Fruit fly (Drosophila melanogaster) whole organism, embryonic: ENCODE results near the gene Gale.
A peak's percentile ranks its signal among the peaks of the same experiment; 100 is the strongest.

Experiments used
- Adf1 ChIP-seq: fragments of 200-800 bp; sonication (Bioruptor generic); IDR thresholded peaks from 2 replicates; pipeline ENCODE4 v1.3.6; 2022; ENCODE audit warnings: missing biosample characterization, missing genetic modification characterization
- Asciz ChIP-seq: fragments of 200-800 bp; sonication (Bioruptor generic); optimal IDR thresholded peaks from 2 replicates; lab custom pipeline; 2017; ENCODE audit warnings: missing biosample characterization, mild to moderate bottlenecking, missing genetic modification characterization, missing genetic modification reagents
- B-H2 ChIP-seq: fragments of 200-800 bp; sonication (Bioruptor generic); optimal IDR thresholded peaks from 2 replicates; lab custom pipeline; 2018; ENCODE audit warnings: missing biosample characterization, mild to moderate bottlenecking, missing genetic modification characterization
- Blimp-1 ChIP-seq: fragments of 200-800 bp; sonication (Bioruptor generic); optimal IDR thresholded peaks from 3 replicates; lab custom pipeline; 2018; ENCODE audit warnings: missing biosample characterization, missing genetic modification characterization, mild to moderate bottlenecking, moderate library complexity, missing genetic modification reagents
- CG11504 ChIP-seq: fragments of 200-800 bp; sonication (Bioruptor generic); optimal IDR thresholded peaks from 3 replicates; lab custom pipeline; 2019; ENCODE audit warnings: missing biosample characterization, mild to moderate bottlenecking, missing genetic modification characterization, moderate library complexity
- CG11723 ChIP-seq: fragments of 200-800 bp; sonication (Bioruptor generic); optimal IDR thresholded peaks from 2 replicates; lab custom pipeline; 2017; ENCODE audit warnings: missing biosample characterization, mild to moderate bottlenecking, missing genetic modification characterization
- CG12942 ChIP-seq: fragments of 200-800 bp; sonication (Bioruptor generic); optimal IDR thresholded peaks from 3 replicates; lab custom pipeline; 2016; ENCODE audit warnings: missing biosample characterization, missing genetic modification characterization
- CG13775 ChIP-seq: fragments of 200-800 bp; sonication (Bioruptor generic); optimal IDR thresholded peaks from 3 replicates; lab custom pipeline; 2017; ENCODE audit warnings: missing biosample characterization, mild to moderate bottlenecking, missing genetic modification characterization
- CG14014 ChIP-seq: fragments of 200-800 bp; sonication (Bioruptor generic); IDR thresholded peaks from 2 replicates; pipeline ENCODE4 v1.3.6; 2022; ENCODE audit warnings: missing biosample characterization, missing genetic modification characterization
- CG14441 ChIP-seq: fragments of 200-800 bp; sonication (Bioruptor generic); IDR thresholded peaks from 2 replicates; pipeline ENCODE4 v1.3.6; 2022; ENCODE audit warnings: missing biosample characterization, missing genetic modification characterization
- CG17802 ChIP-seq: fragments of 200-800 bp; sonication (Bioruptor generic); optimal IDR thresholded peaks from 2 replicates; lab custom pipeline; 2018; ENCODE audit warnings: missing biosample characterization, mild to moderate bottlenecking, missing genetic modification characterization, moderate library complexity
- CG18764 ChIP-seq: fragments of 200-800 bp; sonication (Bioruptor generic); optimal IDR thresholded peaks from 3 replicates; lab custom pipeline; 2016; ENCODE audit warnings: missing biosample characterization, missing genetic modification characterization
- CG2875 ChIP-seq: fragments of 200-800 bp; sonication (Bioruptor generic); optimal IDR thresholded peaks from 2 replicates; lab custom pipeline; 2017; ENCODE audit warnings: missing biosample characterization, mild to moderate bottlenecking, missing genetic modification characterization, missing genetic modification reagents
- CG2889 ChIP-seq: fragments of 200-800 bp; sonication (Bioruptor generic); IDR thresholded peaks from 3 replicates; pipeline ENCODE4 v1.3.6; 2022; ENCODE audit warnings: missing biosample characterization, missing genetic modification characterization
- CG3065 ChIP-seq: fragments of 200-800 bp; sonication (Bioruptor generic); optimal IDR thresholded peaks from 2 replicates; lab custom pipeline; 2016; ENCODE audit warnings: missing biosample characterization, missing genetic modification characterization
- CG31224 ChIP-seq: fragments of 200-800 bp; sonication (Bioruptor generic); IDR thresholded peaks from 2 replicates; pipeline ENCODE4 v1.3.6; 2022; ENCODE audit warnings: missing biosample characterization, missing genetic modification characterization
- CG4328 ChIP-seq: fragments of 200-800 bp; sonication (Bioruptor generic); optimal IDR thresholded peaks from 3 replicates; lab custom pipeline; 2017; ENCODE audit warnings: missing biosample characterization, missing genetic modification reagents, missing genetic modification characterization
- CG4360 ChIP-seq: fragments of 200-800 bp; sonication (Bioruptor generic); IDR thresholded peaks from 2 replicates; pipeline ENCODE4 v1.3.6; 2022; ENCODE audit warnings: missing biosample characterization, missing genetic modification characterization
- CG43689 ChIP-seq: fragments of 200-800 bp; sonication (Bioruptor generic); IDR thresholded peaks from 2 replicates; pipeline ENCODE4 v1.3.6; 2022; ENCODE audit warnings: missing biosample characterization, missing genetic modification characterization
- CG8089 ChIP-seq: fragments of 200-800 bp; sonication (Bioruptor generic); optimal IDR thresholded peaks from 3 replicates; lab custom pipeline; 2016; ENCODE audit warnings: missing biosample characterization, missing genetic modification characterization
- CG8478 ChIP-seq: fragments of >200 bp; optimal IDR thresholded peaks from 2 replicates; lab custom pipeline; 2018
- CG9215 ChIP-seq: fragments of 200-800 bp; sonication (Bioruptor generic); IDR thresholded peaks from 2 replicates; pipeline ENCODE4 v1.3.6; 2022; ENCODE audit warnings: missing biosample characterization, missing genetic modification characterization
- CG9817 ChIP-seq: fragments of 200-800 bp; sonication (Bioruptor generic); optimal IDR thresholded peaks from 2 replicates; lab custom pipeline; 2018; ENCODE audit warnings: missing biosample characterization, mild to moderate bottlenecking, missing genetic modification characterization, moderate library complexity
- CTCF ChIP-seq: fragments of 200-800 bp; sonication (Bioruptor generic); optimal IDR thresholded peaks from 2 replicates; lab custom pipeline; 2017; ENCODE audit warnings: missing biosample characterization, mild to moderate bottlenecking, missing genetic modification characterization, moderate library complexity
- Dp ChIP-seq: fragments of 200-800 bp; sonication (Bioruptor generic); optimal IDR thresholded peaks from 2 replicates; lab custom pipeline; 2018; ENCODE audit warnings: missing biosample characterization, mild to moderate bottlenecking, missing genetic modification characterization, moderate library complexity
- Drgx ChIP-seq: fragments of 200-800 bp; sonication (Bioruptor generic); IDR thresholded peaks from 2 replicates; pipeline ENCODE4 v1.3.6; 2022; ENCODE audit warnings: missing biosample characterization, missing genetic modification characterization
- ERR ChIP-seq: fragments of 200-800 bp; sonication (Bioruptor generic); optimal IDR thresholded peaks from 2 replicates; lab custom pipeline; 2016; ENCODE audit warnings: missing biosample characterization, missing genetic modification characterization
- Eip74EF ChIP-seq, 2 experiments: fragments of 200-800 bp in 1 of 2; fragments of >200 bp in 1 of 2; sonication (Bioruptor generic) in 1 of 2; optimal IDR thresholded peaks; 2 replicates each; lab custom pipeline; 2017 to 2019; ENCODE audit warnings: missing biosample characterization in 2 of 2, missing genetic modification characterization in 2 of 2, mild to moderate bottlenecking in 1 of 2, moderate library complexity in 1 of 2
- Gsc ChIP-seq: fragments of 200-800 bp; sonication (Bioruptor generic); IDR thresholded peaks from 2 replicates; pipeline ENCODE4 v1.3.6; 2022; ENCODE audit warnings: missing biosample characterization, missing genetic modification characterization
- H2.0 ChIP-seq: fragments of 200-800 bp; sonication (Bioruptor generic); IDR thresholded peaks from 2 replicates; pipeline ENCODE4 v1.3.6; 2022; ENCODE audit warnings: missing biosample characterization, missing genetic modification characterization
- HLH3B ChIP-seq: fragments of 200-800 bp; sonication (Bioruptor generic); IDR thresholded peaks from 2 replicates; pipeline ENCODE4 v1.3.6; 2022; ENCODE audit warnings: missing biosample characterization, missing genetic modification characterization
- HmgD ChIP-seq: fragments of 200-800 bp; sonication (Bioruptor generic); optimal IDR thresholded peaks from 3 replicates; lab custom pipeline; 2016; ENCODE audit warnings: missing biosample characterization, missing genetic modification characterization
- Hsf ChIP-seq: fragments of 200-800 bp; sonication (Bioruptor generic); optimal IDR thresholded peaks from 3 replicates; lab custom pipeline; 2016; ENCODE audit warnings: missing biosample characterization, missing genetic modification characterization
- MESR4 ChIP-seq: fragments of 200-800 bp; sonication (Bioruptor generic); optimal IDR thresholded peaks from 2 replicates; lab custom pipeline; 2018; ENCODE audit warnings: missing biosample characterization, mild to moderate bottlenecking, missing genetic modification characterization, moderate library complexity
- Rx ChIP-seq: fragments of 200-800 bp; sonication (Bioruptor generic); IDR thresholded peaks from 2 replicates; pipeline ENCODE4 v1.3.6; 2022; ENCODE audit warnings: missing biosample characterization, missing genetic modification characterization
- bcd ChIP-seq: fragments of 200-800 bp; sonication (Bioruptor generic); optimal IDR thresholded peaks from 2 replicates; lab custom pipeline; 2017; ENCODE audit warnings: missing biosample characterization, mild to moderate bottlenecking, missing genetic modification characterization
- br ChIP-seq: fragments of >200 bp; optimal IDR thresholded peaks from 2 replicates; lab custom pipeline; 2017
- cg ChIP-seq: fragments of 200-800 bp; sonication (Bioruptor generic); optimal IDR thresholded peaks from 3 replicates; lab custom pipeline; 2019; ENCODE audit warnings: missing biosample characterization, mild to moderate bottlenecking, missing genetic modification characterization, moderate library complexity
- ewg ChIP-seq: fragments of 200-800 bp; sonication (Bioruptor generic); optimal IDR thresholded peaks from 3 replicates; lab custom pipeline; 2017; ENCODE audit warnings: mild to moderate bottlenecking, missing biosample characterization, missing genetic modification reagents, missing genetic modification characterization
- fru ChIP-seq: fragments of >200 bp; optimal IDR thresholded peaks from 2 replicates; lab custom pipeline; 2017
- ham ChIP-seq: fragments of 200-800 bp; sonication (Bioruptor generic); IDR thresholded peaks from 2 replicates; pipeline ENCODE4 v1.3.6; 2022; ENCODE audit warnings: missing biosample characterization, missing genetic modification characterization
- hbn ChIP-seq: fragments of 200-800 bp; sonication (Bioruptor generic); IDR thresholded peaks from 2 replicates; pipeline ENCODE4 v1.3.6; 2022; ENCODE audit warnings: missing biosample characterization, missing genetic modification characterization; ENCODE audit not compliant: partially characterized antibody
- kay ChIP-seq: fragments of 200-800 bp; sonication (Bioruptor generic); optimal IDR thresholded peaks from 2 replicates; lab custom pipeline; 2016; ENCODE audit warnings: missing biosample characterization, missing genetic modification characterization
- klu ChIP-seq: fragments of 200-800 bp; sonication (Bioruptor generic); IDR thresholded peaks from 2 replicates; pipeline ENCODE4 v1.3.6; 2022; ENCODE audit warnings: missing biosample characterization, missing genetic modification characterization
- mam ChIP-seq: fragments of 200-800 bp; sonication (Bioruptor generic); optimal IDR thresholded peaks from 3 replicates; lab custom pipeline; 2016; ENCODE audit warnings: missing biosample characterization, missing genetic modification characterization
- pnt ChIP-seq: fragments of 200-800 bp; sonication (Bioruptor generic); optimal IDR thresholded peaks from 3 replicates; lab custom pipeline; 2016; ENCODE audit warnings: missing biosample characterization, missing genetic modification characterization
- salm ChIP-seq: fragments of 200-800 bp; sonication (Bioruptor generic); optimal IDR thresholded peaks from 2 replicates; lab custom pipeline; 2018; ENCODE audit warnings: missing biosample characterization, mild to moderate bottlenecking, missing genetic modification characterization
- sim ChIP-seq: fragments of 200-800 bp; sonication (Bioruptor generic); IDR thresholded peaks from 2 replicates; pipeline ENCODE4 v1.3.6; 2022; ENCODE audit warnings: missing biosample characterization, missing genetic modification characterization
- vvl ChIP-seq: fragments of 200-800 bp; sonication (Bioruptor generic); IDR thresholded peaks from 2 replicates; pipeline ENCODE4 v1.3.6; 2022; ENCODE audit warnings: missing biosample characterization, missing genetic modification characterization
- zf30C ChIP-seq: fragments of 200-800 bp; sonication (Bioruptor generic); optimal IDR thresholded peaks from 3 replicates; lab custom pipeline; 2018; ENCODE audit warnings: missing biosample characterization, mild to moderate bottlenecking, missing genetic modification characterization

Gale gene

DNA sequence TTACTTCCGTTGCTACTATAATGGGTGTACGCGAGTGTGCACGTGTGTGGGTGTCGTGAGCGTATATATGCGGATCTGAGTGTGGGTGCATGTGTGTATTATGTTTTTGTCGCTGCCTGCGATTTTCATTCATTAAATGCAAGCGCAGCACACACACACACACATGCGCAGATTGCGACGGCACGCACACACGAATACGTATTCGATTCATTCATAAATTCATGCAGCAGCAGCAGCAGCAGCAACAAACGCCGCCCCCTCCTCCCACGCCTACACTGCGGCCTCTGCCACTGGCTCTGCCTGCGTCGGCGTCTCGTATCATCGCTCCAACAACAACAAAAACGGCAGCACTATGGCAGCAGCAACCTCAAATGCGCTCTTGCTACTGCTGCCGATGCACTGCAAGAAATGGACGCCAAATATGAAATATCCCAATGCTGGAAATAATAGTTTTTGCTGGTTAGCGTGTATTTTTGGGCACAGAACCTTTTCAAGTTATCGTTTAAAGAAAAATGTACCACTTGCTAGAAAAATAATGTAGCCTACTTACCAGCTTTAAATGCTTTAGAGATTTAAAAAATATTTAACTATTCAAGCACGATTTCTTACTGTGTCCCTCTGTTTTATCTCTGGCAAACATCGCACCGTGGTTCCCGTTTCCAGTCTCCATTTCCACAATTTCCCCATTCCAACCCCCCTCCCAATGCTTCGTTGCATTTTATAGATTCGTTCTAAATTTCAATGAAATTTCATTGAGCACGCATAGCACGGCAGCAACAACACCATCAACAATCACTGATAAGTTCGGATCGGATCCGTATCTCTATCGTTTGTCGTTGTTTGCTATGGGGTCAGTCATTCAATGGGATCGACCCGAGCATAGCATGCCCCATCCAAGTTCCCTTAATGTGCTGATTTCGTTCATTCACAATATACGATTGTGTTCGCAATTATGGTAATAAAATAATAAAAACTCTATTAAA, 14.8 kb upstream of the Gale start (continued):
- peak; percentile 85 for TF ChIP-seq CG8089
- TF ChIP-seq CG4360 (GFP tag; lab: Robert Waterston, UW), result peak; percentile 90
- TF ChIP-seq Dp, result no peak
- peak; percentile 83 for TF ChIP-seq Asciz (GFP tag; lab: Kevin White, UChicago)
- TF ChIP-seq vvl (GFP tag; lab: Robert Waterston, UW), result peak; percentile 93
- peak; percentile 55 for TF ChIP-seq CTCF (GFP tag; lab: Kevin White, UChicago)
- TF ChIP-seq CG9215 (GFP tag; lab: Robert Waterston, UW), result peak; percentile 48
- no peak for TF ChIP-seq fru (lab: Kevin White, UChicago)
- TF ChIP-seq CG14014 (GFP tag; lab: Robert Waterston, UW), result peak; percentile 51
- TF ChIP-seq Adf1 (GFP tag; lab: Robert Waterston, UW), result peak; percentile 83
- peak; percentile 80 for TF ChIP-seq CG12942 (GFP tag; lab: Kevin White, UChicago)
- TF ChIP-seq CG43689 (GFP tag; lab: Robert Waterston, UW), result no peak; the same call in 1 of the 2 replicates
- TF ChIP-seq CG3065 (GFP tag; lab: Kevin White, UChicago), result peak; percentile 73
- TF ChIP-seq CG2875 (GFP tag; lab: Kevin White, UChicago), result peak; percentile 91
- peak; percentile 68 for TF ChIP-seq CG9817 (tag; lab: Kevin White, UChicago)
- peak; percentile 68 for TF ChIP-seq CG18764
- peak; percentile 77 for TF ChIP-seq CG11723
- TF ChIP-seq CG11504 (tag; lab: Kevin White, UChicago), result peak; percentile 88
- TF ChIP-seq CG8478 (lab: Kevin White, UChicago), result peak; percentile 40
- peak; percentile 59 for TF ChIP-seq salm (tag; lab: Kevin White, UChicago)
- peak; percentile 87 for TF ChIP-seq Drgx (GFP tag; lab: Robert Waterston, UW)
- peak; percentile 89 for TF ChIP-seq cg
- TF ChIP-seq Blimp-1, result peak; percentile 91
- peak; percentile 12 for TF ChIP-seq MESR4 (GFP tag; lab: Kevin White, UChicago)
- peak; percentile 88 for TF ChIP-seq pnt
- peak; percentile 59 for TF ChIP-seq CG4328 (GFP tag; lab: Kevin White, UChicago)
- TF ChIP-seq H2.0, result peak; percentile 76
- 0 out of 2 replicates have a peak, but pooled peaks have one; percentile 30 for TF ChIP-seq klu (GFP tag; lab: Robert Waterston, UW)
- TF ChIP-seq ewg, result peak; percentile 87
- no peak for TF ChIP-seq B-H2 (GFP tag; lab: Kevin White, UChicago)
- peak; percentile 75 for TF ChIP-seq bcd (GFP tag; lab: Kevin White, UChicago)
- TF ChIP-seq CG13775 (GFP tag; lab: Kevin White, UChicago), result peak; percentile 69
- TF ChIP-seq zf30C, result peak; percentile 92
- no peak for TF ChIP-seq ham (GFP tag; lab: Robert Waterston, UW)
- TF ChIP-seq CG17802 (tag; lab: Kevin White, UChicago), result peak; percentile 63
- no peak; the same call in 2 of the 3 replicates for TF ChIP-seq CG2889 (GFP tag; lab: Robert Waterston, UW)
- peak; percentile 29 for TF ChIP-seq kay (GFP tag; lab: Kevin White, UChicago)
- peak; percentile 43 for TF ChIP-seq mam (GFP tag; lab: Kevin White, UChicago)
- TF ChIP-seq sim, result peak; percentile 78
- TF ChIP-seq br, result no peak
- peak in 1 of 2 experiments; percentile 81 for TF ChIP-seq Eip74EF (GFP tag; optimal IDR thresholded peaks at IDR 0.05; lab: Kevin White, UChicago)
- TF ChIP-seq hbn (GFP tag; lab: Robert Waterston, UW), result no peak
- peak; percentile 88 for TF ChIP-seq HLH3B (GFP tag; lab: Robert Waterston, UW)
- TF ChIP-seq Rx (GFP tag; lab: Robert Waterston, UW), result peak; percentile 81
- TF ChIP-seq Hsf (GFP tag; lab: Kevin White, UChicago), result peak; percentile 87
- no peak for TF ChIP-seq CG31224 (GFP tag; lab: Robert Waterston, UW)
- TF ChIP-seq CG14441 (GFP tag; lab: Robert Waterston, UW), result peak; percentile 73
- TF ChIP-seq Gsc (GFP tag; lab: Robert Waterston, UW), result no peak; the same call in 1 of the 2 replicates
- TF ChIP-seq HmgD, result peak; percentile 57
- TF ChIP-seq ERR (GFP tag; lab: Kevin White, UChicago), result peak; percentile 12
